Worm (Caenorhabditis elegans): ENCODE measurements around the gene tag-120.

DNA sequence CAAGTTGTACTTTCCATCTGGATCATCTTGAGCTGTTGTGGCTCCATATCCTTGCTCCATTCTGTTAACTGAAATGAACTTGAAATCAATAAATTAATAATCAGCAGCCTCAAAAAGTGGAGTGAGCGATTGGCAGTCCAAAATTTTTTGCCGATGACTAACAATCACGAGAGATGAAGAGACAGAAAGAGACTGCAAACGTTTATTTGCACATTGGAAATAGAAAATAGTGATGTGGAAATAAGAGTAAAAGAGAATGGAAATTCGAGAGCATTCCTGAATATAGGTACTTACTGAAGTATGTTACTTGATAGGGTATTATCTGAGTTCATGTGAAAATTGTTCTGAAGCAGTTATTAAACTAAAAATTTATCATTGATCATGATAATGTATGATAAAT is at the start of gene tag-120:
- TF ChIP-seq flt-1 (GFP tag; IDR thresholded peaks at IDR 0.05) (no peak), ztf-23 (GFP tag; IDR thresholded peaks at IDR 0.05) (no peak), klf-2 (GFP tag; conservative IDR thresholded peaks at IDR 0.05) (no peak), tab-1 (GFP tag; IDR thresholded peaks at IDR 0.05) (no peak), ref-1 (GFP tag; conservative IDR thresholded peaks at IDR 0.05) (no peak), cog-1 (tag; optimal IDR thresholded peaks at IDR 0.05) (no peak), T22C8.4 (GFP tag; IDR thresholded peaks at IDR 0.05) (no peak), ztf-29 (GFP tag; IDR thresholded peaks at IDR 0.05) (no peak), med-1 (GFP tag; optimal IDR thresholded peaks at IDR 0.05; ENCODE audit: insufficient read depth) (no peak)
